Fruit fly (Drosophila melanogaster) whole organism, adult: ENCODE data around the gene CG42272.

ENCODE experiments used
- CG11617 ChIP-seq: fragments of 200-800 bp; sonication (Bioruptor generic); optimal IDR thresholded peaks from 2 replicates; lab custom pipeline; 2017; ENCODE audit warnings: mild to moderate bottlenecking, missing biosample characterization, missing genetic modification reagents, missing genetic modification characterization
- CG12768 ChIP-seq: fragments of 200-800 bp; sonication (Bioruptor generic); optimal IDR thresholded peaks from 2 replicates; lab custom pipeline; 2017; ENCODE audit warnings: missing biosample characterization, missing genetic modification characterization, mild to moderate bottlenecking, moderate library complexity, missing genetic modification reagents
- CG14711 ChIP-seq: fragments of 200-800 bp; sonication (Bioruptor generic); optimal IDR thresholded peaks from 2 replicates; lab custom pipeline; 2018; ENCODE audit warnings: missing biosample characterization, mild to moderate bottlenecking, missing genetic modification characterization, moderate library complexity
- CG1620 ChIP-seq: fragments of 200-800 bp; sonication (Bioruptor generic); optimal IDR thresholded peaks from 2 replicates; lab custom pipeline; 2016; ENCODE audit warnings: missing biosample characterization, missing genetic modification characterization
- CG33017 ChIP-seq: fragments of 200-800 bp; sonication (Bioruptor generic); optimal IDR thresholded peaks from 2 replicates; lab custom pipeline; 2018; ENCODE audit warnings: missing biosample characterization, mild to moderate bottlenecking, missing genetic modification characterization, moderate library complexity
- CG5204 ChIP-seq: fragments of 200-800 bp; sonication (Bioruptor generic); optimal IDR thresholded peaks from 2 replicates; lab custom pipeline; 2016; ENCODE audit warnings: missing biosample characterization, missing genetic modification characterization
- CG7045 ChIP-seq: fragments of 200-800 bp; sonication (Bioruptor generic); optimal IDR thresholded peaks from 2 replicates; lab custom pipeline; 2017; ENCODE audit warnings: missing biosample characterization, mild to moderate bottlenecking, missing genetic modification characterization
- CG7101 ChIP-seq: fragments of 200-800 bp; sonication (Bioruptor generic); optimal IDR thresholded peaks from 2 replicates; lab custom pipeline; 2018; ENCODE audit warnings: missing biosample characterization, mild to moderate bottlenecking, missing genetic modification characterization, moderate library complexity
- Clk ChIP-seq: fragments of 200-800 bp; sonication (Bioruptor generic); optimal IDR thresholded peaks from 2 replicates; lab custom pipeline; 2017; ENCODE audit warnings: missing biosample characterization, missing genetic modification characterization
- Crg-1 ChIP-seq: fragments of 200-800 bp; sonication (Bioruptor generic); optimal IDR thresholded peaks from 2 replicates; lab custom pipeline; 2016; ENCODE audit warnings: missing biosample characterization, missing genetic modification characterization
- Hr96 ChIP-seq: fragments of 200-800 bp; sonication (Bioruptor generic); optimal IDR thresholded peaks from 2 replicates; lab custom pipeline; 2016; ENCODE audit warnings: missing biosample characterization, missing genetic modification characterization
- Mnt ChIP-seq: fragments of 200-800 bp; sonication (Bioruptor generic); optimal IDR thresholded peaks from 2 replicates; lab custom pipeline; 2016; ENCODE audit warnings: missing biosample characterization, mild to moderate bottlenecking, missing genetic modification characterization
- bab1 ChIP-seq: fragments of 200-800 bp; sonication (Bioruptor generic); optimal IDR thresholded peaks from 3 replicates; lab custom pipeline; 2019; ENCODE audit warnings: missing biosample characterization, mild to moderate bottlenecking, missing genetic modification characterization, moderate library complexity
- cic ChIP-seq: fragments of 200-800 bp; sonication (Bioruptor generic); optimal IDR thresholded peaks from 2 replicates; lab custom pipeline; 2017; ENCODE audit warnings: missing biosample characterization, mild to moderate bottlenecking, missing genetic modification characterization, moderate library complexity
- cnc ChIP-seq, 2 experiments: fragments of >200 bp; optimal IDR thresholded peaks; 2 replicates each; lab custom pipeline; 2017
- kay ChIP-seq: fragments of 200-800 bp; sonication (Bioruptor generic); peaks from one replicate; lab custom pipeline; 2016; ENCODE audit warnings: missing biosample characterization, missing genetic modification characterization, borderline replicate concordance
- ovo ChIP-seq: fragments of 200-800 bp; sonication (Bioruptor generic); optimal IDR thresholded peaks from 2 replicates; lab custom pipeline; 2016; ENCODE audit warnings: missing biosample characterization, missing genetic modification characterization
- pad ChIP-seq: fragments of 200-800 bp; sonication (Bioruptor generic); optimal IDR thresholded peaks from 3 replicates; lab custom pipeline; 2017; ENCODE audit warnings: missing biosample characterization, missing genetic modification characterization, mild to moderate bottlenecking, moderate library complexity, missing genetic modification reagents
- tj ChIP-seq: fragments of 200-800 bp; sonication (Bioruptor generic); optimal IDR thresholded peaks from 3 replicates; lab custom pipeline; 2017; ENCODE audit warnings: missing biosample characterization, mild to moderate bottlenecking, missing genetic modification characterization, moderate library complexity
- toe ChIP-seq: fragments of 200-800 bp; sonication (Bioruptor generic); optimal IDR thresholded peaks from 2 replicates; lab custom pipeline; 2016; ENCODE audit warnings: missing biosample characterization, missing genetic modification characterization

The CG42272 gene

DNA sequence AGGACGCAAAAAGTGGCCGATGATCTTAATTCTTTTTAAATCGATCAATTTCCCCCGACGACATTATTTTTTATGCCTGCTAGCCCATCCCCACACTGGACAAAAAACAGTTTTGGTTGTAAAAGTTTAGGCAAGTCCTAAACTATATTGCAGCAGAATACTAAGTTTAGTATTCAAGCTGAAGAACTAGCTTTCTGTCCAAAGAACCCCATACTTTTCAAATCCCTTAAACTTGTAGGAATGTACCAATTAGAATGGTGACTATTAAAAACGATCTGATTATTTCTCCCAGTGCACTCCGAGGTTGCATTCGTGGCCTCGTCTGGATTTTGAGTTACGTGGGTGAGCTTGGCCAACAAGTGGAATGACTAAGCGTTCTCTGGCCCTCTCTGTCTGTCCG, 22.6 kb downstream of the CG42272 start:
- TF ChIP-seq CG11617 (GFP tag; lab: Kevin White, UChicago) = no peak
- TF ChIP-seq CG5204 = no peak
- no peak for TF ChIP-seq cic (GFP tag; lab: Kevin White, UChicago)
- no peak for TF ChIP-seq cnc (optimal IDR thresholded peaks at IDR 0.05; lab: Kevin White, UChicago)
- TF ChIP-seq toe (GFP tag; lab: Kevin White, UChicago) = no peak
- TF ChIP-seq CG7045 = no peak
- no peak for TF ChIP-seq Hr96 (GFP tag; lab: Kevin White, UChicago)

- TF ChIP-seq tj (no peak), Crg-1 (GFP tag; lab: Kevin White, UChicago) (no peak), cnc (optimal IDR thresholded peaks at IDR 0.05; lab: Kevin White, UChicago) (no peak), CG12768 (GFP tag; lab: Kevin White, UChicago) (no peak), cic (GFP tag; lab: Kevin White, UChicago) (no peak), CG5204 (no peak), CG7101 (tag; lab: Kevin White, UChicago) (no peak), toe (GFP tag; lab: Kevin White, UChicago) (no peak), CG1620 (GFP tag; lab: Kevin White, UChicago) (no peak), CG7045 (no peak), CG14711 (no peak), pad (GFP tag; lab: Kevin White, UChicago) (no peak), CG33017 (tag; lab: Kevin White, UChicago) (no peak), Mnt (no peak), bab1 (GFP tag; lab: Kevin White, UChicago) (no peak), Clk (GFP tag; lab: Kevin White, UChicago) (no peak), kay (GFP tag; lab: Kevin White, UChicago) (no peak), Hr96 (GFP tag; lab: Kevin White, UChicago) (no peak), ovo (GFP tag; lab: Kevin White, UChicago) (no peak)
Measured at dm6 chr3L:5828275-5828674, 25.4 kb downstream of the CG42272 start.

dm6 chr3L:5828684-5829083, 25.9 kb downstream of the CG42272 start:
- TF ChIP-seq Hr96 (GFP tag; lab: Kevin White, UChicago) = no peak
- TF ChIP-seq CG7101 (tag; lab: Kevin White, UChicago) = no peak
- no peak for TF ChIP-seq CG11617 (GFP tag; lab: Kevin White, UChicago)
- TF ChIP-seq kay (GFP tag; lab: Kevin White, UChicago) = no peak
- TF ChIP-seq CG5204 = no peak
- TF ChIP-seq CG1620 (GFP tag; lab: Kevin White, UChicago) = no peak
- TF ChIP-seq cnc (optimal IDR thresholded peaks at IDR 0.05; lab: Kevin White, UChicago) = no peak
- TF ChIP-seq cic (GFP tag; lab: Kevin White, UChicago) = no peak
- no peak for TF ChIP-seq bab1 (GFP tag; lab: Kevin White, UChicago)
- TF ChIP-seq tj = no peak
- TF ChIP-seq Mnt = no peak
- no peak for TF ChIP-seq toe (GFP tag; lab: Kevin White, UChicago)

- TF ChIP-seq Clk (GFP tag; lab: Kevin White, UChicago) (no peak), CG7045 (no peak), bab1 (GFP tag; lab: Kevin White, UChicago) (no peak), Mnt (no peak), cic (GFP tag; lab: Kevin White, UChicago) (no peak), ovo (GFP tag; lab: Kevin White, UChicago) (no peak), pad (GFP tag; lab: Kevin White, UChicago) (no peak), CG33017 (tag; lab: Kevin White, UChicago) (no peak), Crg-1 (GFP tag; lab: Kevin White, UChicago) (no peak), tj (no peak)
Measured at dm6 chr3L:5830649-5831048, 27.8 kb downstream of the CG42272 start.

DNA sequence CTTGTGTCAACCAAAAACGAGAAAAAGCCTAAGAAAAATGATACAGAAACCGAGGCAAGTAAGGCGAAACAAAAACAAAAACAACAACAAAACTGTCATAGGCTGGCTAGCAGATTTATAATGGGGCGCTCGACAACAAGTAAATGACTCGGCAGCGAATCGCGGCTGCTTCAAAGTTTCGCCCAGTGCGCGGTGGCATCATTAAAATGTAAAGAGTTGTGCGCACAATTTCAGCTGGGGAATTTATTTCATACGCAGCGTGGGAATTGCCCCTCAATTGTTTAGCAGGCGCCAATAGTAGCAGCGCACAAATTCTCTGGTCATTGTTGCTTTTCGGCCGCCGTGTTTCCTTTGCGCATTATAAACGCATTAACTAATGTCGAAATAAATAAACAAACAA, 29.1 kb downstream of the CG42272 start:
- TF ChIP-seq CG14711 (no peak), cnc (optimal IDR thresholded peaks at IDR 0.05; lab: Kevin White, UChicago) (no peak), CG12768 (GFP tag; lab: Kevin White, UChicago) (no peak), pad (GFP tag; lab: Kevin White, UChicago) (no peak), kay (GFP tag; lab: Kevin White, UChicago) (no peak), tj (no peak), CG33017 (tag; lab: Kevin White, UChicago) (no peak)

- TF ChIP-seq CG12768 (GFP tag; lab: Kevin White, UChicago) = no peak
- no peak for TF ChIP-seq CG7045
- no peak for TF ChIP-seq pad (GFP tag; lab: Kevin White, UChicago)
- TF ChIP-seq bab1 (GFP tag; lab: Kevin White, UChicago) = no peak
- no peak for TF ChIP-seq Crg-1 (GFP tag; lab: Kevin White, UChicago)
- TF ChIP-seq cnc (optimal IDR thresholded peaks at IDR 0.05; lab: Kevin White, UChicago) = no peak
- TF ChIP-seq tj = no peak
- no peak for TF ChIP-seq Hr96 (GFP tag; lab: Kevin White, UChicago)
- TF ChIP-seq Mnt = no peak
- TF ChIP-seq CG7101 (tag; lab: Kevin White, UChicago) = no peak
Measured at dm6 chr3L:5833761-5834160, 30.9 kb downstream of the CG42272 start.

DNA sequence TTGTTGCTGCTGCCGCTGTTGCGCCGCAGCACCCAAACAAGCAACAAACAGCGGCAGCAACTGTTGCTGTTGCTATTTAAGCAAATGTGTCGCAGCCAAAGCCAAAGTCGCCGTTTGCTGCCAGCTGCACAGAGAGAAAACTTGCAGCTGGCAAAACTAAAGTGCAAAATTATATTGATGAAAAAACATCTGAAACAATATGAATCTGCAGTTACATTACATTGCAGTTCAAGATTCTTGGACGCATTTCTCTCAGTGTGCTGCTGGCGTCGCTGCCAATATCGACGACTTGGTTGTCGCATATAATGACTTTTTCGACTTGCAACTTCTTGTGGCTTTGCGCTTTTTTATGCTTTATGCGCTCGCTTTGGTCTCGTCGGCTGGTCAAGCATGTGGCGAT, 31.4 kb downstream of the CG42272 start:
- TF ChIP-seq CG5204 (no peak), kay (GFP tag; lab: Kevin White, UChicago) (no peak), toe (GFP tag; lab: Kevin White, UChicago) (no peak), ovo (GFP tag; lab: Kevin White, UChicago) (no peak), CG11617 (GFP tag; lab: Kevin White, UChicago) (no peak), Crg-1 (GFP tag; lab: Kevin White, UChicago) (no peak), Mnt (no peak), CG7101 (tag; lab: Kevin White, UChicago) (no peak), Hr96 (GFP tag; lab: Kevin White, UChicago) (no peak)
